Worm (Caenorhabditis elegans): ENCODE measurements around the gene mthf-1.

DNA sequence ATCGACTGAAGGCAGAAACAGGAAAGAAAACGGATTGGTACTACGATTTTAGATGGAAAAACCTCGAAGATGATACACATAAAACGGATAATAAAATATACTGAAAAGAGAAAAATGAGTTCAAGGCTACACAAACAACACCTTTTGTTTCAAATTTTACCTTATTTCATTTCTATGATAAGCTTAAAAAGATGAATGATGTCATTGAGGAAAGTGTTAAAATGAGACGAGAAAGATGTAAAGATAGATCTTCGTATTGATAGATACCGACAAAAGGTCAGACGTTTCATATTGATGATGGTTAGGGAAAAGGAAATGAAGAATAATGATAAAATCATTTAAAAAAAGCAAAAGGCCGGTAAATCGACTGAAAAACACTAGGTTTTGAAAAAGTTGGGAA is 12.0 kb upstream of the mthf-1 start:
- TF ChIP-seq ztf-29 (GFP tag; IDR thresholded peaks at IDR 0.05): no peak
- no peak for TF ChIP-seq tab-1 (GFP tag; IDR thresholded peaks at IDR 0.05)

Data from whole organism, midembryonic.